Fruit fly (Drosophila melanogaster) whole organism, prepupa: ENCODE measurements around the gene CG1578.

ENCODE experiments used
- CG1621 ChIP-seq: fragments of 200-800 bp; sonication (Bioruptor generic); optimal IDR thresholded peaks from 3 replicates; lab custom pipeline; 2018; ENCODE audit warnings: missing biosample characterization, mild to moderate bottlenecking, missing genetic modification characterization
- CG4318 ChIP-seq: fragments of 200-800 bp; sonication (Bioruptor generic); optimal IDR thresholded peaks from 3 replicates; lab custom pipeline; 2017; ENCODE audit warnings: missing biosample characterization, mild to moderate bottlenecking, missing genetic modification characterization
- CG6808 ChIP-seq: fragments of 200-800 bp; sonication (Bioruptor generic); optimal IDR thresholded peaks from 3 replicates; lab custom pipeline; 2017; ENCODE audit warnings: missing biosample characterization, missing genetic modification characterization, mild to moderate bottlenecking, moderate library complexity, missing genetic modification reagents
- Lpt ChIP-seq: fragments of 200-800 bp; sonication (Bioruptor generic); optimal IDR thresholded peaks from 3 replicates; lab custom pipeline; 2016; ENCODE audit warnings: missing biosample characterization, missing genetic modification characterization
- Smox ChIP-seq: fragments of 200-800 bp; sonication (Bioruptor generic); optimal IDR thresholded peaks from 3 replicates; lab custom pipeline; 2016; ENCODE audit warnings: missing biosample characterization, missing genetic modification characterization
- Sox102F ChIP-seq: fragments of 200-800 bp; sonication (Bioruptor generic); optimal IDR thresholded peaks from 2 replicates; lab custom pipeline; 2016; ENCODE audit warnings: missing biosample characterization, mild to moderate bottlenecking, missing genetic modification characterization
- cyc ChIP-seq: fragments of 200-800 bp; sonication (Bioruptor generic); optimal IDR thresholded peaks from 3 replicates; lab custom pipeline; 2016; ENCODE audit warnings: missing biosample characterization, missing genetic modification characterization
- dac ChIP-seq: fragments of 200-800 bp; sonication (Bioruptor generic); optimal IDR thresholded peaks from 2 replicates; lab custom pipeline; 2017; ENCODE audit warnings: missing biosample characterization, mild to moderate bottlenecking, missing genetic modification characterization
- pdm3 ChIP-seq: fragments of 200-800 bp; sonication (Bioruptor generic); optimal IDR thresholded peaks from 3 replicates; lab custom pipeline; 2016; ENCODE audit warnings: missing biosample characterization, missing genetic modification characterization
- spab ChIP-seq: fragments of 200-800 bp; sonication (Bioruptor generic); optimal IDR thresholded peaks from 2 replicates; lab custom pipeline; 2017; ENCODE audit warnings: missing biosample characterization, mild to moderate bottlenecking, missing genetic modification characterization, missing genetic modification reagents
- vri ChIP-seq: fragments of 200-800 bp; sonication (Bioruptor generic); optimal IDR thresholded peaks from 3 replicates; lab custom pipeline; 2016; ENCODE audit warnings: missing biosample characterization, mild to moderate bottlenecking, missing genetic modification characterization

DNA sequence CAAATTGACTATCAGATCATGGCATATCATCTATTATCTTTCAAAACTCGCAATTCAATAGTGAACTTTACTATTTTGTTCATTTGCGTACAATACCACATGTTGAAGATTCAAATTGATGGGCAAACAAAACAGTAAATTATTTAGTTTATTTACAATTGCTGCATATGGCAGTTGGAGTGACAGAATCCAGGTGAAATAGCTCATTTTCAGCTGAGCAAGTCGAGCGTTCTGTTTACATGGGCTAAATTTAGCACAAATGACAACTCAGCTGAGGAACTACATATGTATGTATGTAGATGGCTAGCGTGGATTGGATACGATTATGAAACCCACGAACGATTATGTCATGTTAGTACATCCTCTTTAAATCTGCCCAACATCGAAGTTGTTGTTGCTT lies 3.5 kb downstream of the CG1578 start:
- no peak for TF ChIP-seq pdm3 (GFP tag; lab: Kevin White, UChicago)
- TF ChIP-seq Smox (GFP tag; lab: Kevin White, UChicago), result no peak
- no peak for TF ChIP-seq CG6808 (GFP tag; lab: Kevin White, UChicago)
- TF ChIP-seq vri, result peak; percentile 44
- TF ChIP-seq Sox102F (GFP tag; lab: Kevin White, UChicago), result no peak
- no peak for TF ChIP-seq CG1621 (tag; lab: Kevin White, UChicago)
- no peak for TF ChIP-seq dac (GFP tag; lab: Kevin White, UChicago)
- no peak for TF ChIP-seq cyc (GFP tag; lab: Kevin White, UChicago)
- TF ChIP-seq spab, result no peak
- TF ChIP-seq Lpt (GFP tag; lab: Kevin White, UChicago), result no peak
- TF ChIP-seq CG4318, result no peak
